Worm (Caenorhabditis elegans) whole organism, L1 larva: ENCODE data around the gene B0244.16.

Experiments
- C16A3.4 ChIP-seq: fragments of 150-350 bp; optimal IDR thresholded peaks from 2 replicates; lab custom pipeline; 2014; ENCODE audit warnings: missing biosample characterization, missing genetic modification characterization
- C34B4.2 ChIP-seq: sonication (generic microtip); optimal IDR thresholded peaks from 2 replicates; lab custom pipeline; 2017; ENCODE audit warnings: mild to moderate bottlenecking, missing genetic modification characterization, missing compliant biosample characterization
- elt-3 ChIP-seq, 6 experiments: fragments of 150-350 bp in 1 of 6; sonication (generic microtip); optimal IDR thresholded peaks; 2 replicates each; lab custom pipeline; 2017 to 2018; ENCODE audit warnings: missing biosample characterization in 6 of 6, missing genetic modification characterization in 6 of 6, inconsistent platforms in 1 of 6
- lin-13 ChIP-seq: fragments of 150-350 bp; optimal IDR thresholded peaks from 2 replicates; lab custom pipeline; 2014; ENCODE audit warnings: missing biosample characterization, missing genetic modification reagents, missing genetic modification characterization
- mep-1 ChIP-seq: fragments of 150-350 bp; optimal IDR thresholded peaks from 2 replicates; lab custom pipeline; 2014; ENCODE audit warnings: missing biosample characterization, missing genetic modification characterization
- nhr-28 ChIP-seq: fragments of 150-350 bp; optimal IDR thresholded peaks from 2 replicates; lab custom pipeline; 2014; ENCODE audit warnings: missing biosample characterization, missing genetic modification characterization
- nhr-77 ChIP-seq: fragments of 150-350 bp; optimal IDR thresholded peaks from 2 replicates; lab custom pipeline; 2014; ENCODE audit warnings: missing biosample characterization, missing genetic modification characterization
- pqm-1 ChIP-seq: sonication (generic microtip); optimal IDR thresholded peaks from 3 replicates; lab custom pipeline; 2017; ENCODE audit warnings: missing biosample characterization, missing genetic modification characterization
- snpc-4 ChIP-seq: fragments of 150-350 bp; optimal IDR thresholded peaks from 2 replicates; lab custom pipeline; 2014; ENCODE audit warnings: missing biosample characterization, missing genetic modification characterization
- unc-62 ChIP-seq: fragments of 150-350 bp; optimal IDR thresholded peaks from 2 replicates; lab custom pipeline; 2014; ENCODE audit warnings: missing biosample characterization, missing genetic modification reagents, missing genetic modification characterization
- unc-98 ChIP-seq: fragments of 200-800 bp; sonication (Bioruptor generic); IDR thresholded peaks from 2 replicates; pipeline ENCODE4 v1.3.6; 2022; ENCODE audit warnings: missing genetic modification characterization, missing compliant biosample characterization
- zag-1 ChIP-seq: fragments of 150-350 bp; optimal IDR thresholded peaks from 2 replicates; lab custom pipeline; 2014; ENCODE audit warnings: missing biosample characterization, missing genetic modification characterization

- no peak for TF ChIP-seq mep-1 (tag; lab: Kevin White, UChicago)
- TF ChIP-seq nhr-77 (tag; lab: Kevin White, UChicago) = no peak
- TF ChIP-seq snpc-4 = no peak
- TF ChIP-seq unc-98 (GFP tag; lab: Robert Waterston, UW) = no peak
- no peak for TF ChIP-seq lin-13
- no peak for TF ChIP-seq pqm-1 (tag; lab: Kevin White, UChicago)
- no peak for TF ChIP-seq C16A3.4 (tag; lab: Kevin White, UChicago)
- TF ChIP-seq C34B4.2 (tag; lab: Kevin White, UChicago) = no peak
- TF ChIP-seq zag-1 (tag; lab: Kevin White, UChicago) = no peak
- no peak for TF ChIP-seq nhr-28 (tag; lab: Kevin White, UChicago)
- no peak for TF ChIP-seq unc-62 (GFP tag; lab: Kevin White, UChicago)
- TF ChIP-seq elt-3 (tag; optimal IDR thresholded peaks at IDR 0.05; lab: Kevin White, UChicago) = no peak
Observed at ce11 chrIII:5744579-5744978, 3.8 kb downstream of the B0244.16 start, which contains the start of gene B0244.5.
